Worm (Caenorhabditis elegans) whole organism, L3 larva: Measurements from ENCODE around the gene F10E9.11.

Experiments
- nhr-237 ChIP-seq: fragments of 150-350 bp; optimal IDR thresholded peaks from 2 replicates; lab custom pipeline; 2014; ENCODE audit warnings: missing biosample characterization, missing genetic modification characterization
- nhr-76 ChIP-seq: fragments of 150-350 bp; sonication (generic microtip); optimal IDR thresholded peaks from 5 replicates; lab custom pipeline; 2014; ENCODE audit warnings: missing biosample characterization, missing genetic modification characterization

ce11 chrIII:8286824-8287223 is 32.2 kb downstream of the F10E9.11 start:
- TF ChIP-seq nhr-76 (no peak), nhr-237 (tag; lab: Kevin White, UChicago) (no peak)
